Worm (Caenorhabditis elegans) whole organism, young adult: ENCODE measurements around the gene F22E12.3.

Experiments
- C06A6.2 ChIP-seq: fragments of 200-800 bp; sonication (Bioruptor generic); conservative IDR thresholded peaks from 2 replicates; pipeline ENCODE4 v1.3.6; 2022; ENCODE audit warnings: missing genetic modification characterization, missing compliant biosample characterization
- C17E4.6 ChIP-seq: fragments of 200-800 bp; sonication (Bioruptor generic); IDR thresholded peaks from 2 replicates; pipeline ENCODE4 v1.3.6; 2022; ENCODE audit warnings: missing genetic modification reagents, missing genetic modification characterization, missing compliant biosample characterization
- D2030.7 ChIP-seq: fragments of 200-800 bp; sonication (Bioruptor generic); IDR thresholded peaks from 2 replicates; pipeline ENCODE4 v1.3.6; 2022; ENCODE audit warnings: missing genetic modification reagents, missing genetic modification characterization, missing compliant biosample characterization
- F33H1.4 ChIP-seq: fragments of 200-800 bp; sonication (Bioruptor generic); IDR thresholded peaks from 2 replicates; pipeline ENCODE4 v1.3.6; 2022; ENCODE audit warnings: missing genetic modification reagents, missing genetic modification characterization, missing compliant biosample characterization
- F37B4.10 ChIP-seq: fragments of 200-800 bp; sonication (Bioruptor generic); IDR thresholded peaks from 2 replicates; pipeline ENCODE4 v1.3.6; 2022; ENCODE audit warnings: missing genetic modification characterization, missing compliant biosample characterization
- Y56A3A.18 ChIP-seq: fragments of 200-800 bp; sonication (Bioruptor generic); IDR thresholded peaks from 2 replicates; pipeline ENCODE4 v1.3.6; 2022; ENCODE audit warnings: missing genetic modification reagents, missing genetic modification characterization, missing compliant biosample characterization
- ama-1 ChIP-seq, 3 experiments: fragments of 150-350 bp in 1 of 3; sonication (generic microtip) in 2 of 3; optimal IDR thresholded peaks; 2 replicates each; lab custom pipeline; 2014 to 2018; ENCODE audit warnings: missing biosample characterization in 2 of 3, missing genetic modification characterization in 2 of 3, missing genetic modification reagents in 2 of 3
- aptf-3 ChIP-seq: fragments of 200-800 bp; sonication (Bioruptor generic); IDR thresholded peaks from 2 replicates; pipeline ENCODE4 v1.3.6; 2022; ENCODE audit warnings: missing genetic modification characterization, missing compliant biosample characterization
- attf-6 ChIP-seq: fragments of 200-800 bp; sonication (Bioruptor generic); IDR thresholded peaks from 2 replicates; pipeline ENCODE4 v1.3.6; 2022; ENCODE audit warnings: missing genetic modification reagents, missing genetic modification characterization, missing compliant biosample characterization
- bed-1 ChIP-seq: fragments of 200-800 bp; sonication (Bioruptor generic); IDR thresholded peaks from 2 replicates; pipeline ENCODE4 v1.3.6; 2022; ENCODE audit warnings: missing genetic modification reagents, missing genetic modification characterization, missing compliant biosample characterization
- ccch-3 ChIP-seq: fragments of 200-800 bp; sonication (Bioruptor generic); optimal IDR thresholded peaks from 2 replicates; lab custom pipeline; 2018; ENCODE audit warnings: mild to moderate bottlenecking, missing genetic modification characterization, missing compliant biosample characterization
- cebp-1 ChIP-seq, 2 experiments: fragments of 200-800 bp in 1 of 2; sonication (Bioruptor generic) in 1 of 2; sonication (generic microtip) in 1 of 2; IDR thresholded peaks in 1 of 2; optimal IDR thresholded peaks in 1 of 2; 2 replicates each; pipeline versions ENCODE4 v1.3.6 to Lab custom; 2017 to 2022; ENCODE audit warnings: missing compliant biosample characterization in 2 of 2, missing genetic modification characterization in 2 of 2, mild to moderate bottlenecking in 1 of 2, missing genetic modification reagents in 1 of 2, moderate library complexity in 1 of 2
- ceh-27 ChIP-seq: fragments of 200-800 bp; sonication (Bioruptor generic); optimal IDR thresholded peaks from 2 replicates; lab custom pipeline; 2018; ENCODE audit warnings: mild to moderate bottlenecking, missing genetic modification characterization, moderate library complexity, missing compliant biosample characterization
- ceh-40 ChIP-seq: fragments of 200-800 bp; sonication (Bioruptor generic); IDR thresholded peaks from 2 replicates; pipeline ENCODE4 v1.3.6; 2022; ENCODE audit warnings: missing genetic modification characterization, missing compliant biosample characterization
- ceh-58 ChIP-seq: fragments of 200-800 bp; sonication (Bioruptor generic); IDR thresholded peaks from 2 replicates; pipeline ENCODE4 v1.3.6; 2022; ENCODE audit warnings: missing genetic modification characterization, missing compliant biosample characterization
- dpl-1 ChIP-seq: fragments of 150-350 bp; optimal IDR thresholded peaks from 2 replicates; lab custom pipeline; 2014; ENCODE audit warnings: missing biosample characterization, missing genetic modification reagents, missing genetic modification characterization
- efl-1 ChIP-seq: fragments of 150-350 bp; optimal IDR thresholded peaks from 2 replicates; lab custom pipeline; 2014; ENCODE audit warnings: missing biosample characterization, missing genetic modification reagents, missing genetic modification characterization
- egl-18 ChIP-seq: fragments of 200-800 bp; sonication (Bioruptor generic); IDR thresholded peaks from 2 replicates; pipeline ENCODE4 v1.3.6; 2022; ENCODE audit warnings: missing genetic modification reagents, missing genetic modification characterization, missing compliant biosample characterization
- egrh-3 ChIP-seq: fragments of 200-800 bp; sonication (Bioruptor generic); IDR thresholded peaks from 2 replicates; pipeline ENCODE4 v1.3.6; 2022; ENCODE audit warnings: missing genetic modification reagents, missing genetic modification characterization, missing compliant biosample characterization
- gei-17 ChIP-seq: fragments of 200-800 bp; sonication (Bioruptor generic); optimal IDR thresholded peaks from 2 replicates; lab custom pipeline; 2018; ENCODE audit warnings: mild to moderate bottlenecking, missing genetic modification characterization, missing compliant biosample characterization
- lag-1 ChIP-seq: fragments of 200-800 bp; sonication (Bioruptor generic); IDR thresholded peaks from 2 replicates; pipeline ENCODE4 v1.3.6; 2022; ENCODE audit warnings: missing genetic modification reagents, missing genetic modification characterization, missing compliant biosample characterization
- let-526 ChIP-seq: fragments of 200-800 bp; sonication (Bioruptor generic); IDR thresholded peaks from 2 replicates; pipeline ENCODE4 v1.3.6; 2022; ENCODE audit warnings: missing genetic modification reagents, missing genetic modification characterization, missing compliant biosample characterization
- lin-26 ChIP-seq: fragments of 200-800 bp; sonication (Bioruptor generic); IDR thresholded peaks from 2 replicates; pipeline ENCODE4 v1.3.6; 2022; ENCODE audit warnings: missing genetic modification reagents, missing genetic modification characterization, missing compliant biosample characterization
- lin-35 ChIP-seq, 3 experiments: fragments of 150-350 bp in 2 of 3; sonication (generic microtip) in 1 of 3; optimal IDR thresholded peaks; 2 replicates each; lab custom pipeline; 2014 to 2018; ENCODE audit warnings: missing biosample characterization in 3 of 3, missing genetic modification characterization in 3 of 3, missing genetic modification reagents in 3 of 3
- lin-54 ChIP-seq: fragments of 200-800 bp; sonication (Bioruptor generic); optimal IDR thresholded peaks from 2 replicates; lab custom pipeline; 2018; ENCODE audit warnings: mild to moderate bottlenecking, missing genetic modification characterization, missing compliant biosample characterization
- lsl-1 ChIP-seq: fragments of 200-800 bp; sonication (Bioruptor generic); optimal IDR thresholded peaks from 2 replicates; lab custom pipeline; 2018; ENCODE audit warnings: mild to moderate bottlenecking, missing genetic modification characterization, moderate library complexity, missing compliant biosample characterization
- lsy-27 ChIP-seq: sonication (generic microtip); optimal IDR thresholded peaks from 2 replicates; lab custom pipeline; 2017; ENCODE audit warnings: missing genetic modification characterization, mild to moderate bottlenecking, missing compliant biosample characterization, antibody characterized with exemption, missing genotype, borderline replicate concordance; ENCODE audit not compliant: insufficient read depth
- madf-10 ChIP-seq: sonication (generic microtip); optimal IDR thresholded peaks from 2 replicates; lab custom pipeline; 2016; ENCODE audit warnings: mild to moderate bottlenecking, missing genetic modification characterization, missing compliant biosample characterization
- madf-3 ChIP-seq: fragments of 200-800 bp; sonication (Bioruptor generic); IDR thresholded peaks from 2 replicates; pipeline ENCODE4 v1.3.6; 2022; ENCODE audit warnings: missing genetic modification reagents, missing genetic modification characterization, missing compliant biosample characterization
- madf-6 ChIP-seq: fragments of 200-800 bp; sonication (Bioruptor generic); IDR thresholded peaks from 2 replicates; pipeline ENCODE4 v1.3.6; 2022; ENCODE audit warnings: missing genetic modification reagents, missing genetic modification characterization, missing compliant biosample characterization
- mxl-1 ChIP-seq: sonication (generic microtip); optimal IDR thresholded peaks from 2 replicates; lab custom pipeline; 2016; ENCODE audit warnings: missing genetic modification characterization, missing compliant biosample characterization
- nfya-1 ChIP-seq: sonication (generic microtip); optimal IDR thresholded peaks from 2 replicates; lab custom pipeline; 2017; ENCODE audit warnings: antibody characterized with exemption, missing compliant biosample characterization, missing genetic modification characterization, borderline replicate concordance; ENCODE audit not compliant: insufficient read depth
- nfya-2 ChIP-seq: fragments of 200-800 bp; sonication (Bioruptor generic); IDR thresholded peaks from 2 replicates; pipeline ENCODE4 v1.3.6; 2022; ENCODE audit warnings: missing genetic modification reagents, missing genetic modification characterization, missing compliant biosample characterization
- nhr-179 ChIP-seq: sonication (generic microtip); optimal IDR thresholded peaks from 2 replicates; lab custom pipeline; 2016; ENCODE audit warnings: mild to moderate bottlenecking, missing genetic modification characterization, missing compliant biosample characterization
- nhr-27 ChIP-seq: fragments of 200-800 bp; sonication (Bioruptor generic); optimal IDR thresholded peaks from 2 replicates; lab custom pipeline; 2018; ENCODE audit warnings: mild to moderate bottlenecking, missing genetic modification characterization, moderate library complexity, missing compliant biosample characterization
- pha-4 ChIP-seq: fragments of 150-350 bp; sonication (generic microtip); optimal IDR thresholded peaks from 2 replicates; lab custom pipeline; 2014; ENCODE audit warnings: missing biosample characterization, missing genetic modification reagents, missing genetic modification characterization
- rec-8 ChIP-seq, 2 experiments: sonication (generic microtip); optimal IDR thresholded peaks; 2 replicates each; lab custom pipeline; 2016; ENCODE audit warnings: mild to moderate bottlenecking in 2 of 2, missing genetic modification characterization in 2 of 2, missing genetic modification reagents in 2 of 2, missing genotype in 2 of 2, missing biosample characterization in 1 of 2, missing compliant biosample characterization in 1 of 2, moderate library complexity in 1 of 2
- rpc-1 ChIP-seq, 2 experiments: fragments of 150-350 bp in 1 of 2; sonication (generic microtip) in 1 of 2; optimal IDR thresholded peaks; 2 replicates each; lab custom pipeline; 2014 to 2018; ENCODE audit warnings: missing biosample characterization in 1 of 2, missing genetic modification characterization in 1 of 2, missing genetic modification reagents in 1 of 2, missing genotype in 1 of 2
- sdz-38 ChIP-seq: sonication (generic microtip); optimal IDR thresholded peaks from 2 replicates; lab custom pipeline; 2016; ENCODE audit warnings: missing genotype, missing genetic modification characterization, missing compliant biosample characterization
- sea-2 ChIP-seq: fragments of 200-800 bp; sonication (Bioruptor generic); IDR thresholded peaks from 2 replicates; pipeline ENCODE4 v1.3.6; 2022; ENCODE audit warnings: missing genetic modification characterization, missing compliant biosample characterization
- snpc-1.1 ChIP-seq: sonication (generic microtip); optimal IDR thresholded peaks from 2 replicates; lab custom pipeline; 2017; ENCODE audit warnings: missing genetic modification characterization, mild to moderate bottlenecking, missing compliant biosample characterization, antibody characterized with exemption, moderate library complexity, missing genotype, missing genetic modification reagents; ENCODE audit not compliant: insufficient read depth
- snpc-3.4 ChIP-seq: sonication (generic microtip); optimal IDR thresholded peaks from 2 replicates; lab custom pipeline; 2017; ENCODE audit warnings: missing genetic modification characterization, mild to moderate bottlenecking, missing compliant biosample characterization, antibody characterized with exemption, moderate library complexity, missing genotype, missing genetic modification reagents
- snpc-4 ChIP-seq, 5 experiments: fragments of 150-350 bp in 1 of 5; sonication (generic microtip) in 4 of 5; optimal IDR thresholded peaks; 2 replicates each; lab custom pipeline; 2014 to 2018; ENCODE audit warnings: missing genetic modification characterization in 5 of 5, missing biosample characterization in 3 of 5, antibody characterized with exemption in 2 of 5, mild to moderate bottlenecking in 2 of 5, missing compliant biosample characterization in 2 of 5, missing genotype in 2 of 5, moderate library complexity in 2 of 5, missing genetic modification reagents in 1 of 5
- unc-62 ChIP-seq: fragments of 150-350 bp; optimal IDR thresholded peaks from 2 replicates; lab custom pipeline; 2014; ENCODE audit warnings: missing biosample characterization, missing genetic modification reagents, missing genetic modification characterization
- ztf-26 ChIP-seq: sonication (generic microtip); optimal IDR thresholded peaks from 2 replicates; lab custom pipeline; 2017; ENCODE audit warnings: missing genetic modification characterization, missing compliant biosample characterization
- ztf-28 ChIP-seq: fragments of 200-800 bp; sonication (Bioruptor generic); IDR thresholded peaks from 2 replicates; pipeline ENCODE4 v1.3.6; 2022; ENCODE audit warnings: missing genetic modification reagents, missing genetic modification characterization, missing compliant biosample characterization

Gene F22E12.3

DNA sequence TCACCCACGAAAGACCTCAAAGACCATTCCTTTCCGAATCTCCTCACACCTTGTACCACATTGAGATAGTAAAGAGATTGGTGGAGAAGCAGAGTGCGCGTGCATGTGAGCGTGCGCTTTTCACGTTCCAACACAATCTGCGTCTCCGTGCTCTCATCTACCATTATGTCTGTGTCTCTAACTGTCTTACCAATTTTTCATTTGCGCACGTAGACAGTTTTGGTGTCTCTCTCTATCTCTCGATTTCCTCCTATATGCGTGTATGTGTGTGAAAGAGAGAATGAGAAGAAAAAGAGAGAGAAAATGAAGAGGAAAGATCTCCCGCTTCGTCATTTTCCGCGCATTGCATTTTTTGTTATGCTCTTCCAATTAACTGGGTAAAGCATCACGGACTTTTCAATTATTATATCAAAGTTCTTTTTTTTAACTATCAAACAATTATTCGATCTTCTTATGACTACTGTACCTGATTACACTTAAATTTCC is 3.5 kb upstream of the F22E12.3 start (continued):
- TF ChIP-seq lsy-27 (tag; lab: Kevin White, UChicago) (no peak), bed-1 (GFP tag; lab: Robert Waterston, UW) (no peak), nhr-27 (tag; lab: Kevin White, UChicago) (no peak), lin-54 (GFP tag; lab: Kevin White, UChicago) (peak; percentile 57), ztf-28 (GFP tag; lab: Robert Waterston, UW) (no peak), F33H1.4 (GFP tag; lab: Robert Waterston, UW) (no peak), nfya-2 (GFP tag; lab: Robert Waterston, UW) (no peak), nfya-1 (tag; lab: Kevin White, UChicago) (no peak), attf-6 (GFP tag; lab: Robert Waterston, UW) (no peak), cebp-1 (GFP tag; IDR thresholded peaks at IDR 0.05; lab: Robert Waterston, UW) (no peak), cebp-1 (tag; optimal IDR thresholded peaks at IDR 0.05; lab: Kevin White, UChicago) (peak; percentile 85), ama-1 (optimal IDR thresholded peaks at IDR 0.05; lab: Kevin White, UChicago) (no peak), ama-1 (GFP tag; optimal IDR thresholded peaks at IDR 0.05; lab: Kevin White, UChicago) (no peak), ztf-26 (tag; lab: Kevin White, UChicago) (peak; percentile 38), ceh-58 (GFP tag; lab: Robert Waterston, UW) (no peak), C06A6.2 (peak; percentile 79), mxl-1 (tag; lab: Kevin White, UChicago) (no peak), aptf-3 (GFP tag; lab: Robert Waterston, UW) (no peak), efl-1 (GFP tag; lab: Kevin White, UChicago) (no peak), unc-62 (GFP tag; lab: Kevin White, UChicago) (peak; percentile 9), nhr-179 (tag; lab: Kevin White, UChicago) (no peak), sea-2 (GFP tag; lab: Robert Waterston, UW) (no peak), madf-10 (tag; lab: Kevin White, UChicago) (peak; percentile 75), lin-26 (peak; percentile 60; the same call in 1 of the 2 replicates), madf-3 (GFP tag; lab: Robert Waterston, UW) (no peak), egl-18 (GFP tag; lab: Robert Waterston, UW) (peak; percentile 78; the same call in 1 of the 2 replicates), lag-1 (GFP tag; lab: Robert Waterston, UW) (no peak), ceh-40 (no peak), C17E4.6 (GFP tag; lab: Robert Waterston, UW) (no peak), Y56A3A.18 (GFP tag; lab: Robert Waterston, UW) (no peak), D2030.7 (GFP tag; lab: Robert Waterston, UW) (no peak), dpl-1 (GFP tag; lab: Kevin White, UChicago) (no peak), let-526 (GFP tag; lab: Robert Waterston, UW) (peak; percentile 66; the same call in 1 of the 2 replicates), snpc-1.1 (tag; lab: Kevin White, UChicago) (no peak), lin-35 (GFP tag; optimal IDR thresholded peaks at IDR 0.05; lab: Kevin White, UChicago) (peak in 1 of 3 experiments; percentile 79), rec-8 (tag; optimal IDR thresholded peaks at IDR 0.05; lab: Kevin White, UChicago) (no peak), rpc-1 (optimal IDR thresholded peaks at IDR 0.05; lab: Kevin White, UChicago) (no peak), rpc-1 (tag; optimal IDR thresholded peaks at IDR 0.05; lab: Kevin White, UChicago) (no peak), lsl-1 (GFP tag; lab: Kevin White, UChicago) (no peak), gei-17 (GFP tag; lab: Kevin White, UChicago) (peak; percentile 7), snpc-3.4 (tag; lab: Kevin White, UChicago) (no peak), egrh-3 (GFP tag; lab: Robert Waterston, UW) (no peak), sdz-38 (tag; lab: Kevin White, UChicago) (no peak), ccch-3 (GFP tag; lab: Kevin White, UChicago) (no peak), madf-6 (GFP tag; lab: Robert Waterston, UW) (0 out of 2 replicates have a peak, but pooled peaks have one; percentile 37), pha-4 (tag; lab: Kevin White, UChicago) (peak; percentile 35), ceh-27 (peak; percentile 94), F37B4.10 (GFP tag; lab: Robert Waterston, UW) (no peak), snpc-4 (GFP tag; optimal IDR thresholded peaks at IDR 0.05; lab: Kevin White, UChicago) (no peak), snpc-4 (tag; optimal IDR thresholded peaks at IDR 0.05; lab: Kevin White, UChicago) (peak; percentile 25 to 67 (median 38))
